In the genomic region with DNA sequence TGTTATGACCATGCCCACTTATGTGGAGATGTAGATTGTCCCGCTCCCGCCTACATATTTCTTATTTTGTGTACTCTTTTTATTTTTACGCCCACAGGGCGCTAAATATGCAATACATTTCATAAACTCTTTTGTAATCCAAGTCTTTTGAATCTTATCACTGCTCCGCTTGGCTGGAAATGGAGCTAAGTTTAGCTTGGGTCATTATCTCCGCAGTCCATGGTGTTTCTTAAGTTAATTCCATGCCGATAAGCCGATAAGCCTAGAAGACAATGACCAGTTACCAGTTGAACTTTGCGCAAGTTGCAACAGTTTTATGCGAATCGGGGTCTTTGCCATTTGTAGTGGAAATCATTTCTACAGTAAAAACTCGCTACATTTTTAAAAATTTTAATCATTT, we compare ENCODE assay signal across 3 fruit fly cellular contexts.
A peak's percentile ranks its signal among the peaks of the same experiment; 100 is the strongest.
TF ChIP-seq lines count a peak whose summit lies in the region.

No protein-coding gene starts in this region.

- TF ChIP-seq CTCF in whole organism, embryonic (GFP tag; optimal IDR thresholded peaks at IDR 0.05; lab: Kevin White, UChicago) = no peak

TF ChIP-seq in whole organism, embryonic, 481 proteins besides CTCF, POLR2A, EP300 and RAD21:
- TF ChIP-seq nom (GFP tag; optimal IDR thresholded peaks at IDR 0.05; lab: Kevin White, UChicago) (peak; percentile 29), Tbp (GFP tag; optimal IDR thresholded peaks at IDR 0.05; lab: Kevin White, UChicago) (no peak), btn (GFP tag; optimal IDR thresholded peaks at IDR 0.05; lab: Kevin White, UChicago) (no peak), MBD-R2 (GFP tag; IDR thresholded peaks at IDR 0.05; lab: Robert Waterston, UW) (no peak)

TF ChIP-seq in whole organism, prepupa, 60 proteins besides CTCF, POLR2A, EP300 and RAD21:
- peak; percentile 46 for TF ChIP-seq Eip78C (GFP tag; lab: Kevin White, UChicago)
- no peak for TF ChIP-seq CG11902 (GFP tag; optimal IDR thresholded peaks at IDR 0.05; lab: Kevin White, UChicago)
TF ChIP-seq in whole organism, prepupa: peak in this region for 1.

TF ChIP-seq in whole organism, pupa, 21 proteins besides CTCF, POLR2A, EP300 and RAD21:
- no peak for TF ChIP-seq CG34367 (tag; optimal IDR thresholded peaks at IDR 0.05; lab: Kevin White, UChicago)
- TF ChIP-seq EcR (GFP tag; optimal IDR thresholded peaks at IDR 0.05; lab: Kevin White, UChicago) = peak; percentile 91
TF ChIP-seq in whole organism, pupa: peak in this region for 1.
